Fruit fly (Drosophila melanogaster) whole organism, wandering third instar larva: ENCODE results near the gene Enoph.

Source experiments
- CG32264 ChIP-seq: fragments of 200-800 bp; sonication (Bioruptor generic); optimal IDR thresholded peaks from 2 replicates; lab custom pipeline; 2016; ENCODE audit warnings: missing biosample characterization, missing genetic modification characterization
- CG9705 ChIP-seq: fragments of 200-800 bp; sonication (Bioruptor generic); optimal IDR thresholded peaks from 2 replicates; lab custom pipeline; 2018; ENCODE audit warnings: missing biosample characterization, mild to moderate bottlenecking, missing genetic modification characterization
- OdsH ChIP-seq: fragments of 200-800 bp; sonication (Bioruptor generic); optimal IDR thresholded peaks from 2 replicates; lab custom pipeline; 2016; ENCODE audit warnings: missing biosample characterization, mild to moderate bottlenecking, missing genetic modification characterization
- Sp1 ChIP-seq: fragments of 200-800 bp; sonication (Bioruptor generic); optimal IDR thresholded peaks from 3 replicates; lab custom pipeline; 2019; ENCODE audit warnings: missing biosample characterization, mild to moderate bottlenecking, missing genetic modification characterization, moderate library complexity
- fru ChIP-seq: fragments of 200-800 bp; sonication (Bioruptor generic); optimal IDR thresholded peaks from 3 replicates; lab custom pipeline; 2016; ENCODE audit warnings: missing biosample characterization, mild to moderate bottlenecking, missing genetic modification characterization
- jim ChIP-seq: fragments of 175-275, 200-325 bp; sonication (Bioruptor generic); optimal IDR thresholded peaks from 2 replicates; lab custom pipeline; 2016; ENCODE audit warnings: missing biosample characterization, mild to moderate bottlenecking, missing genetic modification characterization
- woc ChIP-seq: sonication (Bioruptor generic); optimal IDR thresholded peaks from 2 replicates; lab custom pipeline; 2016; ENCODE audit warnings: missing biosample characterization, mild to moderate bottlenecking, missing genetic modification characterization

DNA sequence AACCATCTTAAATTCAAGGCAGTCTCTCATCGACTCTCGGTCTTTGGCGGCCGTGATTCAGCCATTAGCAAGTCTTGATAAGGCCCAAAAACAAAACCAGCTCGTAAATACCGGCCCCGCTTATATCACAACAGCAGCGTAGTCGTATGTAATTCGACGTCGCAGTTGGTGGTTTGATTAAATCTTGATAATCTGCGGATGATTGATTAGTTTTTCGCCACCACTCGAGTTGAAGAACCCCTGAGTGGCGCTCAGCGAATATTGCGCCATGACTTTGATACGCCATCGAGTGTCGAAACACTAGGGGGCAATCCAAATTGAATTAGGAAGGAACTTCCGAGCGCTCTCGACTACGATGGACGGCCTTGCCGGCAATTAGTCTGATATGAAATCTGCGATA is 22.1 kb upstream of the Enoph start:
- TF ChIP-seq fru (GFP tag; lab: Kevin White, UChicago) (no peak), CG32264 (GFP tag; lab: Kevin White, UChicago) (no peak), Sp1 (no peak), CG9705 (no peak), OdsH (GFP tag; lab: Kevin White, UChicago) (no peak), woc (GFP tag; lab: Kevin White, UChicago) (no peak), jim (GFP tag; lab: Kevin White, UChicago) (no peak)
